Worm (Caenorhabditis elegans) whole organism, midembryonic: ENCODE results near the gene del-5.

Experiments
- T22C8.4 ChIP-seq: fragments of 200-800 bp; sonication (Bioruptor generic); IDR thresholded peaks from 2 replicates; pipeline ENCODE4 v1.3.6; 2022; ENCODE audit warnings: missing genetic modification characterization, missing compliant biosample characterization
- cog-1 ChIP-seq: sonication (generic microtip); optimal IDR thresholded peaks from 2 replicates; lab custom pipeline; 2016; ENCODE audit warnings: missing genetic modification characterization, missing compliant biosample characterization
- flt-1 ChIP-seq: fragments of 200-800 bp; sonication (Bioruptor generic); IDR thresholded peaks from 2 replicates; pipeline ENCODE4 v1.3.6; 2022; ENCODE audit warnings: missing genetic modification characterization, missing compliant biosample characterization
- klf-2 ChIP-seq: fragments of 200-800 bp; sonication (Bioruptor generic); conservative IDR thresholded peaks from 2 replicates; pipeline ENCODE4 v1.3.6; 2022; ENCODE audit warnings: missing genetic modification reagents, missing genetic modification characterization, missing compliant biosample characterization
- med-1 ChIP-seq: sonication (generic microtip); optimal IDR thresholded peaks from 2 replicates; lab custom pipeline; 2017; ENCODE audit warnings: missing genetic modification characterization, mild to moderate bottlenecking, missing compliant biosample characterization, antibody characterized with exemption, missing genetic modification reagents; ENCODE audit not compliant: insufficient read depth
- ref-1 ChIP-seq: fragments of 200-800 bp; sonication (Bioruptor generic); conservative IDR thresholded peaks from 2 replicates; pipeline ENCODE4 v1.3.6; 2022; ENCODE audit warnings: missing genetic modification reagents, missing genetic modification characterization, missing compliant biosample characterization
- tab-1 ChIP-seq: fragments of 200-800 bp; sonication (Bioruptor generic); IDR thresholded peaks from 2 replicates; pipeline ENCODE4 v1.3.6; 2022; ENCODE audit warnings: missing genetic modification characterization, missing compliant biosample characterization
- ztf-23 ChIP-seq: fragments of 200-800 bp; sonication (Bioruptor generic); IDR thresholded peaks from 2 replicates; pipeline ENCODE4 v1.3.6; 2022; ENCODE audit warnings: missing genetic modification reagents, missing genetic modification characterization, missing compliant biosample characterization
- ztf-29 ChIP-seq: fragments of 200-800 bp; sonication (Bioruptor generic); IDR thresholded peaks from 2 replicates; pipeline ENCODE4 v1.3.6; 2022; ENCODE audit warnings: missing genetic modification reagents, missing genetic modification characterization, missing compliant biosample characterization

The del-5 gene

ce11 chrX:11008052-11008451 is at the start of gene del-5:
TSS of gene del-5 (minus strand) at chrX:11008181.
- TF ChIP-seq med-1 (GFP tag; lab: Kevin White, UChicago) (no peak), cog-1 (tag; lab: Kevin White, UChicago) (no peak)

- TF ChIP-seq ztf-29 (GFP tag; lab: Robert Waterston, UW): no peak
- no peak for TF ChIP-seq ref-1 (GFP tag; lab: Robert Waterston, UW)
- TF ChIP-seq med-1 (GFP tag; lab: Kevin White, UChicago): no peak
- TF ChIP-seq flt-1 (GFP tag; lab: Robert Waterston, UW): no peak
- no peak for TF ChIP-seq klf-2 (GFP tag; lab: Robert Waterston, UW)
- no peak for TF ChIP-seq ztf-23 (GFP tag; lab: Robert Waterston, UW)
- TF ChIP-seq cog-1 (tag; lab: Kevin White, UChicago): no peak
- no peak for TF ChIP-seq T22C8.4 (GFP tag; lab: Robert Waterston, UW)
- TF ChIP-seq tab-1 (GFP tag; lab: Robert Waterston, UW): no peak
These were observed 49.0 kb upstream of the del-5 start, which contains the start of gene lpr-3 for ce11 chrX:11057028-11057427. TSS of gene lpr-3 (plus strand) at chrX:11057401.

- TF ChIP-seq med-1 (GFP tag; lab: Kevin White, UChicago): no peak
- TF ChIP-seq klf-2 (GFP tag; lab: Robert Waterston, UW): no peak
- TF ChIP-seq ztf-23 (GFP tag; lab: Robert Waterston, UW): no peak
- no peak for TF ChIP-seq cog-1 (tag; lab: Kevin White, UChicago)
- no peak for TF ChIP-seq tab-1 (GFP tag; lab: Robert Waterston, UW)
- TF ChIP-seq ztf-29 (GFP tag; lab: Robert Waterston, UW): no peak
- TF ChIP-seq flt-1 (GFP tag; lab: Robert Waterston, UW): no peak
- no peak for TF ChIP-seq ref-1 (GFP tag; lab: Robert Waterston, UW)
- no peak for TF ChIP-seq T22C8.4 (GFP tag; lab: Robert Waterston, UW)
These were observed 45.6 kb upstream of the del-5 start, which contains the start of gene C09F12.2 for ce11 chrX:11053615-11054014. TSS of gene C09F12.2 (plus strand) at chrX:11053915.

ce11 chrX:11050335-11050734 is 42.4 kb upstream of the del-5 start:
- TF ChIP-seq ref-1 (GFP tag; lab: Robert Waterston, UW) (no peak), ztf-23 (GFP tag; lab: Robert Waterston, UW) (no peak), ztf-29 (GFP tag; lab: Robert Waterston, UW) (no peak), tab-1 (GFP tag; lab: Robert Waterston, UW) (no peak), flt-1 (GFP tag; lab: Robert Waterston, UW) (no peak), cog-1 (tag; lab: Kevin White, UChicago) (no peak), klf-2 (GFP tag; lab: Robert Waterston, UW) (no peak), med-1 (GFP tag; lab: Kevin White, UChicago) (no peak), T22C8.4 (GFP tag; lab: Robert Waterston, UW) (no peak)

- TF ChIP-seq ztf-23 (GFP tag; lab: Robert Waterston, UW): no peak
- TF ChIP-seq ztf-29 (GFP tag; lab: Robert Waterston, UW): no peak
- TF ChIP-seq ref-1 (GFP tag; lab: Robert Waterston, UW): no peak
- no peak for TF ChIP-seq cog-1 (tag; lab: Kevin White, UChicago)
- TF ChIP-seq klf-2 (GFP tag; lab: Robert Waterston, UW): no peak
- TF ChIP-seq tab-1 (GFP tag; lab: Robert Waterston, UW): no peak
- no peak for TF ChIP-seq T22C8.4 (GFP tag; lab: Robert Waterston, UW)
These were observed 39.2 kb upstream of the del-5 start, which contains the start of gene clc-1 for ce11 chrX:11047183-11047582. TSS of gene clc-1 (plus strand) at chrX:11047446.

- no peak for TF ChIP-seq med-1 (GFP tag; lab: Kevin White, UChicago)
- TF ChIP-seq cog-1 (tag; lab: Kevin White, UChicago): no peak
- TF ChIP-seq klf-2 (GFP tag; lab: Robert Waterston, UW): no peak
- no peak for TF ChIP-seq T22C8.4 (GFP tag; lab: Robert Waterston, UW)
- TF ChIP-seq tab-1 (GFP tag; lab: Robert Waterston, UW): no peak
- no peak for TF ChIP-seq ztf-23 (GFP tag; lab: Robert Waterston, UW)
- no peak for TF ChIP-seq ref-1 (GFP tag; lab: Robert Waterston, UW)
- no peak for TF ChIP-seq ztf-29 (GFP tag; lab: Robert Waterston, UW)
- no peak for TF ChIP-seq flt-1 (GFP tag; lab: Robert Waterston, UW)
These were observed 34.8 kb upstream of the del-5 start, which contains the start of gene C09F12.3 for ce11 chrX:11042777-11043176. TSS of gene C09F12.3 (minus strand) at chrX:11042877.

- TF ChIP-seq flt-1 (GFP tag; lab: Robert Waterston, UW): no peak
These were observed 30.2 kb upstream of the del-5 start for ce11 chrX:11038221-11038620.

ce11 chrX:11036114-11037087 is 28.4 kb upstream of the del-5 start:
- TF ChIP-seq cog-1 (tag; lab: Kevin White, UChicago) (no peak), med-1 (GFP tag; lab: Kevin White, UChicago) (no peak), ztf-23 (GFP tag; lab: Robert Waterston, UW) (no peak), flt-1 (GFP tag; lab: Robert Waterston, UW) (no peak), tab-1 (GFP tag; lab: Robert Waterston, UW) (no peak), klf-2 (GFP tag; lab: Robert Waterston, UW) (no peak), ref-1 (GFP tag; lab: Robert Waterston, UW) (no peak), T22C8.4 (GFP tag; lab: Robert Waterston, UW) (no peak), ztf-29 (GFP tag; lab: Robert Waterston, UW) (no peak)

- no peak for TF ChIP-seq ztf-23 (GFP tag; lab: Robert Waterston, UW)
- TF ChIP-seq flt-1 (GFP tag; lab: Robert Waterston, UW): no peak
- no peak for TF ChIP-seq T22C8.4 (GFP tag; lab: Robert Waterston, UW)
- no peak for TF ChIP-seq ztf-29 (GFP tag; lab: Robert Waterston, UW)
- TF ChIP-seq klf-2 (GFP tag; lab: Robert Waterston, UW): no peak
- no peak for TF ChIP-seq tab-1 (GFP tag; lab: Robert Waterston, UW)
- no peak for TF ChIP-seq ref-1 (GFP tag; lab: Robert Waterston, UW)
- no peak for TF ChIP-seq cog-1 (tag; lab: Kevin White, UChicago)
- TF ChIP-seq med-1 (GFP tag; lab: Kevin White, UChicago): no peak
These were observed 27.6 kb upstream of the del-5 start for ce11 chrX:11035563-11035962.
